Fruit fly (Drosophila melanogaster): Measurements from ENCODE around the gene Nsf2.

Nsf2 gene

dm6 chr3R:13880872-13881271 is 43.1 kb upstream of the Nsf2 start:
- TF ChIP-seq OdsH (GFP tag; optimal IDR thresholded peaks at IDR 0.05): no peak
- no peak for TF ChIP-seq Sox15 (GFP tag; optimal IDR thresholded peaks at IDR 0.05)
- TF ChIP-seq Eip93F (GFP tag; optimal IDR thresholded peaks at IDR 0.05): no peak
- TF ChIP-seq lz (GFP tag; optimal IDR thresholded peaks at IDR 0.05): no peak
- no peak for TF ChIP-seq acj6 (GFP tag; optimal IDR thresholded peaks at IDR 0.05)
- no peak for TF ChIP-seq net (GFP tag; optimal IDR thresholded peaks at IDR 0.05)
- TF ChIP-seq Ets96B (tag; optimal IDR thresholded peaks at IDR 0.05): no peak
- no peak for TF ChIP-seq Smox (GFP tag; optimal IDR thresholded peaks at IDR 0.05)
- no peak for TF ChIP-seq Eip78C (GFP tag)
- no peak for TF ChIP-seq Lpt (GFP tag; optimal IDR thresholded peaks at IDR 0.05)
- no peak for TF ChIP-seq topi (GFP tag; optimal IDR thresholded peaks at IDR 0.05)
- TF ChIP-seq CG11762 (GFP tag; optimal IDR thresholded peaks at IDR 0.05; ENCODE audit: insufficient read depth): no peak
- no peak for TF ChIP-seq CG8119 (GFP tag; IDR thresholded peaks at IDR 0.05)
- TF ChIP-seq CG3032 (tag; optimal IDR thresholded peaks at IDR 0.05): no peak

dm6 chr3R:13879349-13879748 is 41.6 kb upstream of the Nsf2 start:
- no peak for TF ChIP-seq CG10669 (GFP tag; optimal IDR thresholded peaks at IDR 0.05)
- TF ChIP-seq OdsH (GFP tag; optimal IDR thresholded peaks at IDR 0.05): no peak
- TF ChIP-seq fd85E (GFP tag; optimal IDR thresholded peaks at IDR 0.05): no peak
- TF ChIP-seq topi (GFP tag; optimal IDR thresholded peaks at IDR 0.05): no peak
- TF ChIP-seq CG31627 (GFP tag; optimal IDR thresholded peaks at IDR 0.05): no peak
- TF ChIP-seq CG8119 (GFP tag; IDR thresholded peaks at IDR 0.05): no peak
- TF ChIP-seq acj6 (GFP tag; optimal IDR thresholded peaks at IDR 0.05): no peak
- no peak for TF ChIP-seq esn (GFP tag; optimal IDR thresholded peaks at IDR 0.05)
- TF ChIP-seq svp (GFP tag): no peak
- no peak for TF ChIP-seq pdm3 (GFP tag; optimal IDR thresholded peaks at IDR 0.05)
- TF ChIP-seq Gug (GFP tag; IDR thresholded peaks at IDR 0.05): no peak

dm6 chr3R:13877125-13877524 is 39.3 kb upstream of the Nsf2 start:
- peak; percentile 24; the same call in 1 of the 3 replicates for TF ChIP-seq eg (GFP tag; IDR thresholded peaks at IDR 0.05)
- peak; percentile 38 for TF ChIP-seq Eip78C (GFP tag)
- TF ChIP-seq CG6163 (GFP tag; IDR thresholded peaks at IDR 0.05): peak; percentile 43; the same call in 1 of the 3 replicates
- peak; percentile 43 for TF ChIP-seq dsx (GFP tag; optimal IDR thresholded peaks at IDR 0.05; ENCODE audit: poor library complexity, severe bottlenecking)
- TF ChIP-seq vri (GFP tag; optimal IDR thresholded peaks at IDR 0.05): no peak
- TF ChIP-seq CG7368 (GFP tag; optimal IDR thresholded peaks at IDR 0.05): no peak

- no peak for TF ChIP-seq Sox14 (GFP tag; optimal IDR thresholded peaks at IDR 0.05)
- TF ChIP-seq CG6808 (GFP tag; optimal IDR thresholded peaks at IDR 0.05): peak; percentile 45
- TF ChIP-seq CG8319 (GFP tag; optimal IDR thresholded peaks at IDR 0.05): no peak
- no peak for TF ChIP-seq lz (GFP tag; optimal IDR thresholded peaks at IDR 0.05)
- TF ChIP-seq Blimp-1 (GFP tag; optimal IDR thresholded peaks at IDR 0.05): peak; percentile 8
- peak; percentile 73 for TF ChIP-seq svp (GFP tag)
- no peak for TF ChIP-seq CG31627 (GFP tag; optimal IDR thresholded peaks at IDR 0.05)
- peak in 1 of 2 experiments; percentile 26 for TF ChIP-seq ss (GFP tag; optimal IDR thresholded peaks at IDR 0.05)
- no peak for TF ChIP-seq fd59A (GFP tag; optimal IDR thresholded peaks at IDR 0.05)
- TF ChIP-seq eg (GFP tag; IDR thresholded peaks at IDR 0.05): no peak; the same call in 2 of the 3 replicates
- no peak for TF ChIP-seq Eip75B (GFP tag; optimal IDR thresholded peaks at IDR 0.05)
- no peak for TF ChIP-seq CG1621 (tag; optimal IDR thresholded peaks at IDR 0.05)
- TF ChIP-seq CG15336 (GFP tag; IDR thresholded peaks at IDR 0.05): no peak
- peak; percentile 73 for TF ChIP-seq CG3032 (tag; optimal IDR thresholded peaks at IDR 0.05)
- no peak for TF ChIP-seq CG6854 (GFP tag; optimal IDR thresholded peaks at IDR 0.05)
- TF ChIP-seq CG7368 (GFP tag; optimal IDR thresholded peaks at IDR 0.05): no peak
- no peak for TF ChIP-seq fd85E (GFP tag; optimal IDR thresholded peaks at IDR 0.05)
- TF ChIP-seq Ets96B (tag; optimal IDR thresholded peaks at IDR 0.05): peak; percentile 62
- peak; percentile 67 for TF ChIP-seq CG32006 (GFP tag; optimal IDR thresholded peaks at IDR 0.05)
- no peak for TF ChIP-seq CG11294 (GFP tag; IDR thresholded peaks at IDR 0.05)
- TF ChIP-seq Gug (GFP tag; IDR thresholded peaks at IDR 0.05): no peak
- peak; percentile 34 for TF ChIP-seq CG8632 (GFP tag; optimal IDR thresholded peaks at IDR 0.05)
- TF ChIP-seq CG9139 (GFP tag; optimal IDR thresholded peaks at IDR 0.05): peak; percentile 16
- TF ChIP-seq topi (GFP tag; optimal IDR thresholded peaks at IDR 0.05): peak; percentile 19
- TF ChIP-seq Hr4 (GFP tag; optimal IDR thresholded peaks at IDR 0.05): peak; percentile 26
- TF ChIP-seq Met (GFP tag; optimal IDR thresholded peaks at IDR 0.05): peak; percentile 30
- no peak for TF ChIP-seq cyc (GFP tag; optimal IDR thresholded peaks at IDR 0.05)
- no peak for TF ChIP-seq Eip93F (GFP tag; optimal IDR thresholded peaks at IDR 0.05)
- peak; percentile 30 for TF ChIP-seq spab (GFP tag; optimal IDR thresholded peaks at IDR 0.05)
- no peak for TF ChIP-seq CG6792 (GFP tag; optimal IDR thresholded peaks at IDR 0.05)
- 0 out of 3 replicates have a peak, but pooled peaks have one; percentile 30 for TF ChIP-seq CG6163 (GFP tag; IDR thresholded peaks at IDR 0.05)
Measured at dm6 chr3R:13875438-13875861, 37.7 kb upstream of the Nsf2 start.

Measured in whole organism, prepupa.